Worm (Caenorhabditis elegans) whole organism, young adult: ENCODE data around the gene C46F4.3.

Experiments
- B0035.1 ChIP-seq: sonication (generic microtip); optimal IDR thresholded peaks from 2 replicates; lab custom pipeline; 2016; ENCODE audit warnings: missing genetic modification characterization, mild to moderate bottlenecking, missing compliant biosample characterization, missing genotype, missing genetic modification reagents
- F22D6.2 ChIP-seq: sonication (generic microtip); optimal IDR thresholded peaks from 2 replicates; lab custom pipeline; 2016; ENCODE audit warnings: mild to moderate bottlenecking, missing genetic modification characterization, missing compliant biosample characterization
- F37B4.10 ChIP-seq: fragments of 200-800 bp; sonication (Bioruptor generic); IDR thresholded peaks from 2 replicates; pipeline ENCODE4 v1.3.6; 2022; ENCODE audit warnings: missing genetic modification characterization, missing compliant biosample characterization
- F39B2.1 ChIP-seq: fragments of 200-800 bp; sonication (Bioruptor generic); IDR thresholded peaks from 2 replicates; pipeline ENCODE4 v1.3.6; 2022; ENCODE audit warnings: missing genetic modification reagents, missing genetic modification characterization, missing compliant biosample characterization
- F49E8.2 ChIP-seq: sonication (generic microtip); optimal IDR thresholded peaks from 3 replicates; lab custom pipeline; 2017; ENCODE audit warnings: missing genetic modification characterization, mild to moderate bottlenecking, missing compliant biosample characterization, antibody characterized with exemption, moderate library complexity; ENCODE audit not compliant: insufficient read depth
- F57C9.4 ChIP-seq: sonication (generic microtip); optimal IDR thresholded peaks from 2 replicates; lab custom pipeline; 2017; ENCODE audit warnings: mild to moderate bottlenecking, missing genetic modification characterization, missing compliant biosample characterization
- K11D2.4 ChIP-seq: fragments of 200-800 bp; sonication (Bioruptor generic); IDR thresholded peaks from 2 replicates; pipeline ENCODE4 v1.3.6; 2022; ENCODE audit warnings: missing genetic modification reagents, missing genetic modification characterization, missing compliant biosample characterization
- T26A5.8 ChIP-seq: sonication (generic microtip); optimal IDR thresholded peaks from 2 replicates; lab custom pipeline; 2016; ENCODE audit warnings: missing genetic modification characterization, missing compliant biosample characterization
- Y53G8AR.9 ChIP-seq: fragments of 200-800 bp; sonication (Bioruptor generic); conservative IDR thresholded peaks from 2 replicates; pipeline ENCODE4 v1.3.6; 2022; ENCODE audit warnings: missing genetic modification reagents, missing genetic modification characterization, missing compliant biosample characterization
- Y79H2A.3 ChIP-seq: fragments of 200-800 bp; sonication (Bioruptor generic); conservative IDR thresholded peaks from 2 replicates; pipeline ENCODE4 v1.3.6; 2022; ENCODE audit warnings: missing genetic modification reagents, missing genetic modification characterization, missing compliant biosample characterization
- atf-7 ChIP-seq: sonication (generic microtip); optimal IDR thresholded peaks from 2 replicates; lab custom pipeline; 2017; ENCODE audit warnings: mild to moderate bottlenecking, missing genetic modification characterization, missing compliant biosample characterization
- attf-5 ChIP-seq: fragments of 200-800 bp; sonication (Bioruptor generic); optimal IDR thresholded peaks from 2 replicates; lab custom pipeline; 2018; ENCODE audit warnings: mild to moderate bottlenecking, missing genetic modification characterization, missing compliant biosample characterization
- bed-2 ChIP-seq: fragments of 200-800 bp; sonication (Bioruptor generic); IDR thresholded peaks from 2 replicates; pipeline ENCODE4 v1.3.6; 2022; ENCODE audit warnings: missing genetic modification reagents, missing genetic modification characterization, missing compliant biosample characterization
- dox-1 ChIP-seq: fragments of 200-800 bp; sonication (Bioruptor generic); IDR thresholded peaks from 2 replicates; pipeline ENCODE4 v1.3.6; 2022; ENCODE audit warnings: missing genetic modification reagents, missing genetic modification characterization, missing compliant biosample characterization
- dpff-1 ChIP-seq: sonication (generic microtip); optimal IDR thresholded peaks from 2 replicates; lab custom pipeline; 2017; ENCODE audit warnings: mild to moderate bottlenecking, missing genetic modification characterization, missing compliant biosample characterization
- egl-44 ChIP-seq: fragments of 200-800 bp; sonication (Bioruptor generic); IDR thresholded peaks from 2 replicates; pipeline ENCODE4 v1.3.6; 2022; ENCODE audit warnings: missing genetic modification reagents, missing genetic modification characterization, missing compliant biosample characterization
- ekl-4 ChIP-seq: fragments of 200-800 bp; sonication (Bioruptor generic); IDR thresholded peaks from 2 replicates; pipeline ENCODE4 v1.3.6; 2022; ENCODE audit warnings: missing genetic modification reagents, missing genetic modification characterization, missing compliant biosample characterization
- ets-4 ChIP-seq: fragments of 200-800 bp; sonication (Bioruptor generic); optimal IDR thresholded peaks from 2 replicates; lab custom pipeline; 2018; ENCODE audit warnings: mild to moderate bottlenecking, missing genetic modification characterization, missing compliant biosample characterization
- fkh-3 ChIP-seq: sonication (generic microtip); optimal IDR thresholded peaks from 2 replicates; lab custom pipeline; 2016; ENCODE audit warnings: mild to moderate bottlenecking, missing genetic modification characterization, missing compliant biosample characterization
- gei-17 ChIP-seq: fragments of 200-800 bp; sonication (Bioruptor generic); optimal IDR thresholded peaks from 2 replicates; lab custom pipeline; 2018; ENCODE audit warnings: mild to moderate bottlenecking, missing genetic modification characterization, missing compliant biosample characterization
- hrde-1 ChIP-seq: sonication (generic microtip); optimal IDR thresholded peaks from 2 replicates; lab custom pipeline; 2016; ENCODE audit warnings: missing genetic modification characterization, mild to moderate bottlenecking, missing compliant biosample characterization, moderate library complexity, missing genotype, missing genetic modification reagents, borderline replicate concordance
- hsf-1 ChIP-seq: fragments of 200-800 bp; sonication (Bioruptor generic); IDR thresholded peaks from 2 replicates; pipeline ENCODE4 v1.3.6; 2022; ENCODE audit warnings: missing genetic modification reagents, missing genetic modification characterization, missing compliant biosample characterization
- lin-26 ChIP-seq: fragments of 200-800 bp; sonication (Bioruptor generic); IDR thresholded peaks from 2 replicates; pipeline ENCODE4 v1.3.6; 2022; ENCODE audit warnings: missing genetic modification reagents, missing genetic modification characterization, missing compliant biosample characterization
- lin-35 ChIP-seq, 3 experiments: fragments of 150-350 bp in 2 of 3; sonication (generic microtip) in 1 of 3; optimal IDR thresholded peaks; 2 replicates each; lab custom pipeline; 2014 to 2018; ENCODE audit warnings: missing biosample characterization in 3 of 3, missing genetic modification characterization in 3 of 3, missing genetic modification reagents in 3 of 3
- lin-40 ChIP-seq: sonication (generic microtip); optimal IDR thresholded peaks from 2 replicates; lab custom pipeline; 2016; ENCODE audit warnings: missing genetic modification characterization, mild to moderate bottlenecking, missing compliant biosample characterization, missing genotype, missing genetic modification reagents
- lsl-1 ChIP-seq: fragments of 200-800 bp; sonication (Bioruptor generic); optimal IDR thresholded peaks from 2 replicates; lab custom pipeline; 2018; ENCODE audit warnings: mild to moderate bottlenecking, missing genetic modification characterization, moderate library complexity, missing compliant biosample characterization
- lsy-27 ChIP-seq: sonication (generic microtip); optimal IDR thresholded peaks from 2 replicates; lab custom pipeline; 2017; ENCODE audit warnings: missing genetic modification characterization, mild to moderate bottlenecking, missing compliant biosample characterization, antibody characterized with exemption, missing genotype, borderline replicate concordance; ENCODE audit not compliant: insufficient read depth
- madf-6 ChIP-seq: fragments of 200-800 bp; sonication (Bioruptor generic); IDR thresholded peaks from 2 replicates; pipeline ENCODE4 v1.3.6; 2022; ENCODE audit warnings: missing genetic modification reagents, missing genetic modification characterization, missing compliant biosample characterization
- mxl-1 ChIP-seq: sonication (generic microtip); optimal IDR thresholded peaks from 2 replicates; lab custom pipeline; 2016; ENCODE audit warnings: missing genetic modification characterization, missing compliant biosample characterization
- nfya-2 ChIP-seq: fragments of 200-800 bp; sonication (Bioruptor generic); IDR thresholded peaks from 2 replicates; pipeline ENCODE4 v1.3.6; 2022; ENCODE audit warnings: missing genetic modification reagents, missing genetic modification characterization, missing compliant biosample characterization
- nfyb-1 ChIP-seq: fragments of 200-800 bp; sonication (Bioruptor generic); IDR thresholded peaks from 2 replicates; pipeline ENCODE4 v1.3.6; 2022; ENCODE audit warnings: missing genetic modification reagents, missing genetic modification characterization, missing compliant biosample characterization
- nhr-27 ChIP-seq: fragments of 200-800 bp; sonication (Bioruptor generic); optimal IDR thresholded peaks from 2 replicates; lab custom pipeline; 2018; ENCODE audit warnings: mild to moderate bottlenecking, missing genetic modification characterization, moderate library complexity, missing compliant biosample characterization
- rec-8 ChIP-seq, 2 experiments: sonication (generic microtip); optimal IDR thresholded peaks; 2 replicates each; lab custom pipeline; 2016; ENCODE audit warnings: mild to moderate bottlenecking in 2 of 2, missing genetic modification characterization in 2 of 2, missing genetic modification reagents in 2 of 2, missing genotype in 2 of 2, missing biosample characterization in 1 of 2, missing compliant biosample characterization in 1 of 2, moderate library complexity in 1 of 2
- snpc-1.3 ChIP-seq: sonication (generic microtip); optimal IDR thresholded peaks from 2 replicates; lab custom pipeline; 2017; ENCODE audit warnings: missing genetic modification characterization, mild to moderate bottlenecking, missing compliant biosample characterization, antibody characterized with exemption, moderate library complexity, missing genotype, missing genetic modification reagents; ENCODE audit not compliant: insufficient read depth
- tbp1 ChIP-seq: fragments of 200-800 bp; sonication (Bioruptor generic); optimal IDR thresholded peaks from 2 replicates; lab custom pipeline; 2018; ENCODE audit warnings: mild to moderate bottlenecking, missing genetic modification characterization, missing compliant biosample characterization
- tbx-9 ChIP-seq: sonication (generic microtip); optimal IDR thresholded peaks from 2 replicates; lab custom pipeline; 2016; ENCODE audit warnings: borderline replicate concordance, missing genetic modification characterization, inconsistent platforms, missing compliant biosample characterization
- tlf-1 ChIP-seq: fragments of 200-800 bp; sonication (Bioruptor generic); optimal IDR thresholded peaks from 2 replicates; lab custom pipeline; 2018; ENCODE audit warnings: mild to moderate bottlenecking, missing genetic modification characterization, missing compliant biosample characterization
- unc-62 ChIP-seq: fragments of 150-350 bp; optimal IDR thresholded peaks from 2 replicates; lab custom pipeline; 2014; ENCODE audit warnings: missing biosample characterization, missing genetic modification reagents, missing genetic modification characterization
- zfh-2 ChIP-seq: fragments of 200-800 bp; sonication (Bioruptor generic); conservative IDR thresholded peaks from 2 replicates; pipeline ENCODE4 v1.3.6; 2022; ENCODE audit warnings: missing genetic modification reagents, missing genetic modification characterization, missing compliant biosample characterization
- ztf-22 ChIP-seq: fragments of 200-800 bp; sonication (Bioruptor generic); optimal IDR thresholded peaks from 2 replicates; lab custom pipeline; 2018; ENCODE audit warnings: mild to moderate bottlenecking, missing genetic modification characterization, moderate library complexity, missing compliant biosample characterization
- ztf-3 ChIP-seq: fragments of 200-800 bp; sonication (Bioruptor generic); optimal IDR thresholded peaks from 2 replicates; lab custom pipeline; 2018; ENCODE audit warnings: mild to moderate bottlenecking, missing genetic modification characterization, missing compliant biosample characterization
- ztf-6 ChIP-seq: fragments of 200-800 bp; sonication (Bioruptor generic); IDR thresholded peaks from 2 replicates; pipeline ENCODE4 v1.3.6; 2022; ENCODE audit warnings: missing genetic modification reagents, missing genetic modification characterization, missing compliant biosample characterization

The C46F4.3 gene

DNA sequence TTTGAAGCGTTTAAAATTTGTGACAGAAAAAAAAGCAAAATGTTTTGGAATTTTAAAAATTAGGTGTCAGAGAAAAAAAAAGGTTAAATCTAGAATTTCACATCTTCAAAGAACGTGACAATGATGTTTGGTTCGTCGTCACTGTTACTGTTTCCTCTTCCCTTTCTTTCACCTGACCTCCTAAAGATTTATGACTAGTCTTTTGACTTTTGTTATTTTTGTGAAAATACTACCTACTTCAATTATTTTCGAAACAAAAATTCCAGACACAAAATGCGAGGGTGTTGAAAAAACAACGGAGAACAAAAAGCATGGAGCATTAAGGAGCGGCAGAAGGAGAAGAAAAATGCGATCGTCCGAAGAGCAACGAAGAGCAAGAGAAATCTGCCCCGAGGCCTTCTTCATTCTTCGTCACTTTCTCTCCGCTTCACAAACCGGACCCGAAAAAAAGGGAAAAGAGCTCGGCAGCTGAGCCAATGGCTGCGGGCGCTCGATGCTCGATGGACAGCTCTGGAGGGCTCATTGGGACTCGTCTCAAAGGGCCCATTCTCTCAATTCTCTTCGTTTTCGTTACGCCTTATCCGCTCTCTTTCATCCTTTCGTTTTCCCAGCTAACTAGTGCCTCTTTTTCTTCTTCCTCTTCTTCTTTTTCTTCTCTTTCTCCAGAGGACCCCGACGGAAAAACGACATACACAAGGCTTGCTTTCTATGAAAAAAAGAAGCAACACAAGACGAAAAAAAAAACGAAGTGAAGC, 40.8 kb downstream of the C46F4.3 start (continued):
- TF ChIP-seq K11D2.4 (0 out of 2 replicates have a peak, but pooled peaks have one; percentile 8), rec-8 (tag; optimal IDR thresholded peaks at IDR 0.05; lab: Kevin White, UChicago) (no peak), lin-35 (GFP tag; optimal IDR thresholded peaks at IDR 0.05; lab: Kevin White, UChicago) (peak in 1 of 3 experiments; percentile 69), lsy-27 (tag; lab: Kevin White, UChicago) (no peak), lin-26 (GFP tag; lab: Robert Waterston, UW) (no peak), F39B2.1 (GFP tag; lab: Robert Waterston, UW) (no peak), lsl-1 (no peak), lin-40 (tag; lab: Kevin White, UChicago) (no peak), fkh-3 (no peak), hsf-1 (GFP tag; lab: Robert Waterston, UW) (no peak), atf-7 (tag; lab: Kevin White, UChicago) (no peak), T26A5.8 (tag; lab: Kevin White, UChicago) (no peak)
- TF ChIP-seq, all 124 proteins: peak for 11

- no peak for TF ChIP-seq dpff-1
- TF ChIP-seq B0035.1: no peak
- TF ChIP-seq attf-5 (GFP tag; lab: Kevin White, UChicago): no peak
- TF ChIP-seq dox-1 (GFP tag; lab: Robert Waterston, UW): no peak
- no peak for TF ChIP-seq nhr-27 (tag; lab: Kevin White, UChicago)
- no peak for TF ChIP-seq mxl-1
- TF ChIP-seq ets-4 (GFP tag; lab: Kevin White, UChicago): no peak
- no peak for TF ChIP-seq F37B4.10 (GFP tag; lab: Robert Waterston, UW)
- no peak for TF ChIP-seq gei-17 (GFP tag; lab: Kevin White, UChicago)
- TF ChIP-seq ztf-3: no peak
- no peak for TF ChIP-seq tbx-9 (tag; lab: Kevin White, UChicago)
- no peak for TF ChIP-seq unc-62 (GFP tag; lab: Kevin White, UChicago)
- TF ChIP-seq snpc-1.3 (tag; lab: Kevin White, UChicago): no peak
- TF ChIP-seq Y53G8AR.9 (GFP tag; lab: Robert Waterston, UW): no peak
- no peak for TF ChIP-seq F22D6.2 (tag; lab: Kevin White, UChicago)
- TF ChIP-seq bed-2: no peak
- no peak for TF ChIP-seq ztf-6 (GFP tag; lab: Robert Waterston, UW)
- TF ChIP-seq nfya-2: no peak
Measured at ce11 chrX:5977754-5978153, 42.2 kb downstream of the C46F4.3 start, which contains the start of gene kin-2. Gene kin-2 (minus strand): TSS chrX:5977854.

- TF ChIP-seq hrde-1 (tag; lab: Kevin White, UChicago): no peak
- no peak for TF ChIP-seq Y79H2A.3
- no peak for TF ChIP-seq F49E8.2
- no peak for TF ChIP-seq egl-44 (GFP tag; lab: Robert Waterston, UW)
- TF ChIP-seq ztf-22 (GFP tag; lab: Kevin White, UChicago): no peak
- TF ChIP-seq F57C9.4 (tag; lab: Kevin White, UChicago): no peak
- no peak for TF ChIP-seq tlf-1 (GFP tag; lab: Kevin White, UChicago)
- TF ChIP-seq zfh-2 (GFP tag; lab: Robert Waterston, UW): 0 out of 2 replicates have a peak, but pooled peaks have one; percentile 17
- no peak for TF ChIP-seq tbp1 (GFP tag; lab: Kevin White, UChicago)
- TF ChIP-seq madf-6 (GFP tag; lab: Robert Waterston, UW): no peak
- no peak for TF ChIP-seq nfyb-1 (GFP tag; lab: Robert Waterston, UW)
- TF ChIP-seq ekl-4 (GFP tag; lab: Robert Waterston, UW): 0 out of 2 replicates have a peak, but pooled peaks have one; percentile 39
Measured at ce11 chrX:5981698-5982097, 46.1 kb downstream of the C46F4.3 start.
